Worm (Caenorhabditis elegans) whole organism, L2 larva: ENCODE results near the gene dnj-16.

Experiments
- C34F6.9 ChIP-seq: fragments of 150-350 bp; optimal IDR thresholded peaks from 2 replicates; lab custom pipeline; 2014; ENCODE audit warnings: missing biosample characterization, missing genetic modification characterization
- F13H6.1 ChIP-seq: sonication (generic microtip); optimal IDR thresholded peaks from 2 replicates; lab custom pipeline; 2016; ENCODE audit warnings: missing genetic modification characterization, missing compliant biosample characterization
- R02D3.7 ChIP-seq: fragments of 150-350 bp; optimal IDR thresholded peaks from 2 replicates; lab custom pipeline; 2014; ENCODE audit warnings: missing biosample characterization, missing genetic modification characterization
- ZK546.5 ChIP-seq: sonication (generic microtip); optimal IDR thresholded peaks from 2 replicates; lab custom pipeline; 2017; ENCODE audit warnings: missing biosample characterization, missing genetic modification characterization
- aly-2 ChIP-seq: fragments of 150-350 bp; optimal IDR thresholded peaks from 2 replicates; lab custom pipeline; 2014; ENCODE audit warnings: missing biosample characterization, missing genetic modification characterization
- ama-1 ChIP-seq: fragments of 150-350 bp; optimal IDR thresholded peaks from 2 replicates; lab custom pipeline; 2018; ENCODE audit warnings: inconsistent platforms
- ceh-16 ChIP-seq: fragments of 150-350 bp; optimal IDR thresholded peaks from 2 replicates; lab custom pipeline; 2014; ENCODE audit warnings: missing biosample characterization, missing genetic modification characterization
- ceh-82 ChIP-seq: fragments of 150-350 bp; optimal IDR thresholded peaks from 2 replicates; lab custom pipeline; 2014; ENCODE audit warnings: missing biosample characterization, missing genetic modification characterization
- crh-2 ChIP-seq: sonication (generic microtip); optimal IDR thresholded peaks from 2 replicates; lab custom pipeline; 2017; ENCODE audit warnings: missing biosample characterization, missing genetic modification characterization
- dmd-4 ChIP-seq: sonication (generic microtip); optimal IDR thresholded peaks from 2 replicates; lab custom pipeline; 2017; ENCODE audit warnings: missing biosample characterization, missing genetic modification characterization
- elt-1 ChIP-seq: fragments of 150-350 bp; optimal IDR thresholded peaks from 2 replicates; lab custom pipeline; 2014; ENCODE audit warnings: missing biosample characterization, missing genetic modification characterization
- elt-3 ChIP-seq: sonication (generic microtip); optimal IDR thresholded peaks from 2 replicates; lab custom pipeline; 2017; ENCODE audit warnings: missing biosample characterization, missing genetic modification characterization
- fos-1 ChIP-seq: fragments of 150-350 bp; optimal IDR thresholded peaks from 2 replicates; lab custom pipeline; 2014; ENCODE audit warnings: missing biosample characterization, missing genetic modification characterization
- gmeb-1 ChIP-seq: fragments of 150-350 bp; optimal IDR thresholded peaks from 2 replicates; lab custom pipeline; 2014; ENCODE audit warnings: missing biosample characterization, missing genetic modification characterization
- lin-11 ChIP-seq: fragments of 150-350 bp; sonication (generic microtip); optimal IDR thresholded peaks from 2 replicates; lab custom pipeline; 2014; ENCODE audit warnings: missing biosample characterization, missing genetic modification characterization, inconsistent platforms, mixed read lengths
- lin-13 ChIP-seq: fragments of 150-350 bp; optimal IDR thresholded peaks from 2 replicates; lab custom pipeline; 2014; ENCODE audit warnings: missing biosample characterization, missing genetic modification reagents, missing genetic modification characterization
- lin-39 ChIP-seq: fragments of 150-350 bp; optimal IDR thresholded peaks from 2 replicates; lab custom pipeline; 2014; ENCODE audit warnings: missing biosample characterization, missing genetic modification reagents, missing genetic modification characterization
- lsy-2 ChIP-seq, 2 experiments: fragments of 150-350 bp in 1 of 2; sonication (generic microtip) in 1 of 2; optimal IDR thresholded peaks; 2 replicates each; lab custom pipeline; 2014 to 2017; ENCODE audit warnings: missing biosample characterization in 2 of 2, missing genetic modification characterization in 2 of 2
- mab-5 ChIP-seq: fragments of 150-350 bp; optimal IDR thresholded peaks from 2 replicates; lab custom pipeline; 2014; ENCODE audit warnings: missing biosample characterization, missing genetic modification characterization
- mbf-1 ChIP-seq: sonication (generic microtip); optimal IDR thresholded peaks from 2 replicates; lab custom pipeline; 2017; ENCODE audit warnings: missing biosample characterization, missing genetic modification characterization
- mdl-1 ChIP-seq, 2 experiments: fragments of 150-350 bp in 1 of 2; sonication (generic microtip) in 1 of 2; optimal IDR thresholded peaks; 2 replicates each; lab custom pipeline; 2017; ENCODE audit warnings: missing biosample characterization in 2 of 2, missing genetic modification characterization in 2 of 2
- nhr-10 ChIP-seq: sonication (generic microtip); optimal IDR thresholded peaks from 2 replicates; lab custom pipeline; 2017; ENCODE audit warnings: missing biosample characterization, missing genetic modification characterization
- nhr-12 ChIP-seq: fragments of 150-350 bp; optimal IDR thresholded peaks from 2 replicates; lab custom pipeline; 2014; ENCODE audit warnings: missing biosample characterization, missing genetic modification characterization
- nhr-129 ChIP-seq: fragments of 150-350 bp; optimal IDR thresholded peaks from 2 replicates; lab custom pipeline; 2014; ENCODE audit warnings: missing biosample characterization, missing genetic modification characterization
- nhr-21 ChIP-seq: fragments of 150-350 bp; optimal IDR thresholded peaks from 2 replicates; lab custom pipeline; 2014; ENCODE audit warnings: missing biosample characterization, missing genetic modification characterization
- nhr-23 ChIP-seq: fragments of 150-350 bp; optimal IDR thresholded peaks from 2 replicates; lab custom pipeline; 2014; ENCODE audit warnings: missing biosample characterization, missing genetic modification reagents, missing genetic modification characterization
- nhr-237 ChIP-seq: fragments of 150-350 bp; optimal IDR thresholded peaks from 2 replicates; lab custom pipeline; 2014; ENCODE audit warnings: missing biosample characterization, missing genetic modification characterization
- nhr-25 ChIP-seq: fragments of 150-350 bp; sonication (generic microtip); optimal IDR thresholded peaks from 3 replicates; lab custom pipeline; 2014; ENCODE audit warnings: missing biosample characterization, missing genetic modification characterization
- nhr-6 ChIP-seq: fragments of 150-350 bp; optimal IDR thresholded peaks from 2 replicates; lab custom pipeline; 2014; ENCODE audit warnings: missing biosample characterization, missing genetic modification characterization
- peb-1 ChIP-seq: fragments of 150-350 bp; optimal IDR thresholded peaks from 2 replicates; lab custom pipeline; 2014; ENCODE audit warnings: missing biosample characterization, missing genetic modification characterization
- sem-4 ChIP-seq: fragments of 150-350 bp; optimal IDR thresholded peaks from 2 replicates; lab custom pipeline; 2014; ENCODE audit warnings: missing biosample characterization, missing genetic modification reagents, missing genetic modification characterization
- sma-9 ChIP-seq, 2 experiments: fragments of 150-350 bp in 1 of 2; sonication (generic microtip) in 1 of 2; optimal IDR thresholded peaks; 2 replicates each; lab custom pipeline; 2014 to 2016; ENCODE audit warnings: missing genetic modification characterization in 2 of 2, mild to moderate bottlenecking in 1 of 2, missing biosample characterization in 1 of 2, missing compliant biosample characterization in 1 of 2, missing genetic modification reagents in 1 of 2, moderate library complexity in 1 of 2
- snpc-4 ChIP-seq: fragments of 150-350 bp; optimal IDR thresholded peaks from 2 replicates; lab custom pipeline; 2014; ENCODE audit warnings: missing biosample characterization, missing genetic modification characterization
- unc-55 ChIP-seq: fragments of 150-350 bp; sonication (generic microtip); optimal IDR thresholded peaks from 3 replicates; lab custom pipeline; 2014; ENCODE audit warnings: missing biosample characterization, missing genetic modification reagents, missing genetic modification characterization
- unc-62 ChIP-seq: fragments of 150-350 bp; optimal IDR thresholded peaks from 2 replicates; lab custom pipeline; 2014; ENCODE audit warnings: missing biosample characterization, missing genetic modification reagents, missing genetic modification characterization
- zag-1 ChIP-seq: fragments of 150-350 bp; optimal IDR thresholded peaks from 2 replicates; lab custom pipeline; 2014; ENCODE audit warnings: missing biosample characterization, missing genetic modification characterization

The dnj-16 gene

ce11 chrIII:4196301-4196987 lies 5.5 kb downstream of the dnj-16 start:
- peak; percentile 60 for TF ChIP-seq sma-9 (GFP tag; optimal IDR thresholded peaks at IDR 0.05; lab: Kevin White, UChicago)
- TF ChIP-seq sma-9 (tag; optimal IDR thresholded peaks at IDR 0.05; lab: Kevin White, UChicago), result no peak
- no peak for TF ChIP-seq peb-1 (tag; lab: Kevin White, UChicago)
- no peak for TF ChIP-seq ceh-16 (tag; lab: Kevin White, UChicago)
- TF ChIP-seq crh-2 (tag; lab: Kevin White, UChicago), result peak; percentile 77
- no peak for TF ChIP-seq dmd-4 (tag; lab: Kevin White, UChicago)
- peak; percentile 25 for TF ChIP-seq fos-1 (tag; lab: Kevin White, UChicago)
- no peak for TF ChIP-seq nhr-10 (tag; lab: Kevin White, UChicago)
- no peak for TF ChIP-seq nhr-237 (tag; lab: Kevin White, UChicago)
- TF ChIP-seq nhr-21 (tag; lab: Kevin White, UChicago), result peak; percentile 22
- TF ChIP-seq lin-13 (GFP tag; lab: Kevin White, UChicago), result peak; percentile 46
- no peak for TF ChIP-seq lin-39 (tag; lab: Kevin White, UChicago)
- peak; percentile 47 for TF ChIP-seq lin-11
- TF ChIP-seq unc-55, result peak; percentile 88
- TF ChIP-seq F13H6.1 (tag; lab: Kevin White, UChicago), result peak; percentile 22
- peak; percentile 44 for TF ChIP-seq mab-5
- peak; percentile 46 for TF ChIP-seq ama-1 (lab: Kevin White, UChicago)
- TF ChIP-seq mdl-1 (tag; optimal IDR thresholded peaks at IDR 0.05; lab: Kevin White, UChicago), result peak; percentile 89 to 91
- TF ChIP-seq mbf-1 (tag; lab: Kevin White, UChicago), result no peak
- peak; percentile 58 for TF ChIP-seq nhr-129
- no peak for TF ChIP-seq sem-4 (tag; lab: Kevin White, UChicago)
- TF ChIP-seq lsy-2 (tag; optimal IDR thresholded peaks at IDR 0.05; lab: Kevin White, UChicago), result peak; percentile 28 to 80
- TF ChIP-seq C34F6.9, result peak; percentile 89

ce11 chrIII:4196988-4197384 lies 6.0 kb downstream of the dnj-16 start, which contains the start of gene asd-1:
TSS of gene asd-1 (plus strand) at chrIII:4197285.
- TF ChIP-seq ZK546.5 (tag; lab: Kevin White, UChicago) (no peak), nhr-10 (tag; lab: Kevin White, UChicago) (no peak), lin-11 (no peak), mab-5 (no peak), aly-2 (tag; lab: Kevin White, UChicago) (no peak), nhr-23 (tag; lab: Kevin White, UChicago) (no peak), elt-1 (tag; lab: Kevin White, UChicago) (no peak), unc-55 (no peak)
- TF ChIP-seq, all 48 proteins: peak for 0

- TF ChIP-seq C34F6.9 (peak; percentile 61), R02D3.7 (tag; lab: Kevin White, UChicago) (peak; percentile 55), aly-2 (tag; lab: Kevin White, UChicago) (no peak), lin-39 (tag; lab: Kevin White, UChicago) (no peak), snpc-4 (no peak), nhr-12 (tag; lab: Kevin White, UChicago) (no peak), unc-55 (peak; percentile 86), ama-1 (lab: Kevin White, UChicago) (no peak), unc-62 (GFP tag; lab: Kevin White, UChicago) (no peak), F13H6.1 (tag; lab: Kevin White, UChicago) (no peak), elt-3 (tag; lab: Kevin White, UChicago) (no peak), fos-1 (tag; lab: Kevin White, UChicago) (peak; percentile 12), zag-1 (tag; lab: Kevin White, UChicago) (no peak), gmeb-1 (peak; percentile 6), crh-2 (tag; lab: Kevin White, UChicago) (peak; percentile 9), nhr-25 (tag; lab: Kevin White, UChicago) (peak; percentile 5), nhr-6 (tag; lab: Kevin White, UChicago) (no peak), lsy-2 (tag; optimal IDR thresholded peaks at IDR 0.05; lab: Kevin White, UChicago) (peak in 1 of 2 experiments; percentile 61), ceh-82 (no peak), nhr-237 (tag; lab: Kevin White, UChicago) (no peak)
These were observed 13.1 kb downstream of the dnj-16 start, which contains the start of the genes pelo-1 and R74.7 for ce11 chrIII:4204072-4204471. TSS of gene pelo-1 (minus strand) at chrIII:4204222. TSS of gene R74.7 (plus strand) at chrIII:4204429.
